Fruit fly (Drosophila melanogaster) whole organism, embryonic: ENCODE measurements around the gene Scr.

Experiments used
- Ada2b ChIP-seq: fragments of 200-800 bp; sonication (Bioruptor generic); IDR thresholded peaks from 2 replicates; pipeline ENCODE4 v1.3.6; 2022; ENCODE audit warnings: missing biosample characterization, missing genetic modification characterization
- CG10209 ChIP-seq: fragments of 200-800 bp; sonication (Bioruptor generic); optimal IDR thresholded peaks from 3 replicates; lab custom pipeline; 2017; ENCODE audit warnings: missing biosample characterization, mild to moderate bottlenecking, missing genetic modification characterization, missing genetic modification reagents
- CG10654 ChIP-seq: fragments of 200-800 bp; sonication (Bioruptor generic); optimal IDR thresholded peaks from 2 replicates; lab custom pipeline; 2016; ENCODE audit warnings: missing biosample characterization, missing genetic modification characterization
- CG12104 ChIP-seq: fragments of 200-800 bp; sonication (Bioruptor generic); optimal IDR thresholded peaks from 3 replicates; lab custom pipeline; 2016; ENCODE audit warnings: missing biosample characterization, missing genetic modification characterization
- CG15011 ChIP-seq: fragments of 200-800 bp; sonication (Bioruptor generic); optimal IDR thresholded peaks from 3 replicates; lab custom pipeline; 2018; ENCODE audit warnings: missing biosample characterization, mild to moderate bottlenecking, missing genetic modification characterization
- CG15696 ChIP-seq: fragments of 200-800 bp; sonication (Bioruptor generic); optimal IDR thresholded peaks from 2 replicates; lab custom pipeline; 2019; ENCODE audit warnings: missing biosample characterization, mild to moderate bottlenecking, missing genetic modification characterization, moderate library complexity
- CG1602 ChIP-seq: fragments of 200-800 bp; sonication (Bioruptor generic); optimal IDR thresholded peaks from 3 replicates; lab custom pipeline; 2016; ENCODE audit warnings: missing biosample characterization, missing genetic modification characterization
- CG1832 ChIP-seq: fragments of 200-800 bp; sonication (Bioruptor generic); optimal IDR thresholded peaks from 2 replicates; lab custom pipeline; 2017; ENCODE audit warnings: missing biosample characterization, mild to moderate bottlenecking, missing genetic modification characterization, inconsistent platforms
- CG2199 ChIP-seq: fragments of 200-800 bp; sonication (Bioruptor generic); IDR thresholded peaks from 3 replicates; pipeline ENCODE4 v1.3.6; 2022; ENCODE audit warnings: missing biosample characterization, missing genetic modification characterization
- CG30431 ChIP-seq: fragments of 200-800 bp; sonication (Bioruptor generic); optimal IDR thresholded peaks from 2 replicates; lab custom pipeline; 2017; ENCODE audit warnings: missing biosample characterization, missing genetic modification characterization
- CG31365 ChIP-seq: fragments of 200-800 bp; sonication (Bioruptor generic); optimal IDR thresholded peaks from 2 replicates; lab custom pipeline; 2018; ENCODE audit warnings: missing biosample characterization, mild to moderate bottlenecking, missing genetic modification characterization
- CG33213 ChIP-seq: fragments of 200-800 bp; sonication (Bioruptor generic); optimal IDR thresholded peaks from 3 replicates; lab custom pipeline; 2016; ENCODE audit warnings: missing biosample characterization, missing genetic modification characterization
- CG34422 ChIP-seq: fragments of 200-800 bp; sonication (Bioruptor generic); IDR thresholded peaks from 3 replicates; pipeline ENCODE4 v1.3.6; 2022; ENCODE audit warnings: missing biosample characterization, missing genetic modification characterization
- CG4328 ChIP-seq: fragments of 200-800 bp; sonication (Bioruptor generic); optimal IDR thresholded peaks from 3 replicates; lab custom pipeline; 2017; ENCODE audit warnings: missing biosample characterization, missing genetic modification reagents, missing genetic modification characterization
- CG4617 ChIP-seq: fragments of 200-800 bp; sonication (Bioruptor generic); optimal IDR thresholded peaks from 3 replicates; lab custom pipeline; 2016; ENCODE audit warnings: missing biosample characterization, missing genetic modification characterization, borderline replicate concordance
- CG4707 ChIP-seq: fragments of 200-800 bp; sonication (Bioruptor generic); optimal IDR thresholded peaks from 2 replicates; lab custom pipeline; 2018; ENCODE audit warnings: missing biosample characterization, mild to moderate bottlenecking, missing genetic modification characterization, moderate library complexity
- CG4730 ChIP-seq: fragments of 200-800 bp; sonication (Bioruptor generic); IDR thresholded peaks from 2 replicates; pipeline ENCODE4 v1.3.6; 2022; ENCODE audit warnings: missing biosample characterization, missing genetic modification characterization
- CG5953 ChIP-seq: fragments of 200-800 bp; sonication (Bioruptor generic); IDR thresholded peaks from 2 replicates; pipeline ENCODE4 v1.3.6; 2022; ENCODE audit warnings: missing biosample characterization, missing genetic modification characterization
- CG6254 ChIP-seq: fragments of 200-800 bp; sonication (Bioruptor generic); optimal IDR thresholded peaks from 3 replicates; lab custom pipeline; 2017; ENCODE audit warnings: mild to moderate bottlenecking, missing biosample characterization, missing genetic modification reagents, missing genetic modification characterization
- CG6813 ChIP-seq: fragments of 200-800 bp; sonication (Bioruptor generic); optimal IDR thresholded peaks from 2 replicates; lab custom pipeline; 2017; ENCODE audit warnings: missing biosample characterization, missing genetic modification characterization, mild to moderate bottlenecking, moderate library complexity, missing genetic modification reagents
- CG8359 ChIP-seq: fragments of 200-800 bp; sonication (Bioruptor generic); optimal IDR thresholded peaks from 2 replicates; lab custom pipeline; 2017; ENCODE audit warnings: missing biosample characterization, mild to moderate bottlenecking, missing genetic modification characterization, borderline replicate concordance
- CG8478 ChIP-seq: fragments of >200 bp; optimal IDR thresholded peaks from 2 replicates; lab custom pipeline; 2018
- CG9437 ChIP-seq: fragments of 200-800 bp; sonication (Bioruptor generic); optimal IDR thresholded peaks from 2 replicates; lab custom pipeline; 2018; ENCODE audit warnings: missing biosample characterization, mild to moderate bottlenecking, missing genetic modification characterization
- CoRest ChIP-seq: fragments of 200-800 bp; sonication (Bioruptor generic); optimal IDR thresholded peaks from 3 replicates; lab custom pipeline; 2018; ENCODE audit warnings: missing biosample characterization, mild to moderate bottlenecking, missing genetic modification characterization, moderate library complexity
- D ChIP-seq, 2 experiments: fragments of 200-800 bp in 1 of 2; fragments of >200 bp in 1 of 2; sonication (Bioruptor generic) in 1 of 2; optimal IDR thresholded peaks; 2 replicates in 1 of 2; 3 replicates in 1 of 2; lab custom pipeline; 2017; ENCODE audit warnings: mild to moderate bottlenecking in 1 of 2, missing biosample characterization in 1 of 2, missing genetic modification characterization in 1 of 2, missing genetic modification reagents in 1 of 2
- Dfd ChIP-seq, 2 experiments: fragments of >200 bp; optimal IDR thresholded peaks; 2 replicates each; lab custom pipeline; 2017; ENCODE audit warnings: missing biosample characterization in 2 of 2, missing genetic modification characterization in 2 of 2
- Dp ChIP-seq: fragments of 200-800 bp; sonication (Bioruptor generic); optimal IDR thresholded peaks from 2 replicates; lab custom pipeline; 2018; ENCODE audit warnings: missing biosample characterization, mild to moderate bottlenecking, missing genetic modification characterization, moderate library complexity
- H2.0 ChIP-seq: fragments of 200-800 bp; sonication (Bioruptor generic); IDR thresholded peaks from 2 replicates; pipeline ENCODE4 v1.3.6; 2022; ENCODE audit warnings: missing biosample characterization, missing genetic modification characterization
- Hr78 ChIP-seq, 2 experiments: fragments of 200-800 bp in 1 of 2; fragments of >200 bp in 1 of 2; sonication (Bioruptor generic) in 1 of 2; optimal IDR thresholded peaks; 2 replicates each; lab custom pipeline; 2017 to 2019; ENCODE audit warnings: missing biosample characterization in 2 of 2, missing genetic modification characterization in 2 of 2, mild to moderate bottlenecking in 1 of 2, moderate library complexity in 1 of 2
- Oli ChIP-seq: fragments of 200-800 bp; sonication (Bioruptor generic); optimal IDR thresholded peaks from 2 replicates; lab custom pipeline; 2018; ENCODE audit warnings: missing biosample characterization, mild to moderate bottlenecking, missing genetic modification characterization, moderate library complexity
- Poxn ChIP-seq: fragments of 200-800 bp; sonication (Bioruptor generic); IDR thresholded peaks from 2 replicates; pipeline ENCODE4 v1.3.6; 2022; ENCODE audit warnings: missing biosample characterization, missing genetic modification characterization
- Ptx1 ChIP-seq: fragments of 200-800 bp; sonication (Bioruptor generic); IDR thresholded peaks from 2 replicates; pipeline ENCODE4 v1.3.6; 2022; ENCODE audit warnings: missing biosample characterization, missing genetic modification characterization
- Scr ChIP-seq: fragments of 200-800 bp; sonication (Bioruptor generic); IDR thresholded peaks from 2 replicates; pipeline ENCODE4 v1.3.6; 2022; ENCODE audit warnings: missing biosample characterization, missing genetic modification characterization; ENCODE audit not compliant: partially characterized antibody
- Sox100B ChIP-seq: fragments of 200-800 bp; sonication (Bioruptor generic); optimal IDR thresholded peaks from 3 replicates; lab custom pipeline; 2018; ENCODE audit warnings: missing biosample characterization, mild to moderate bottlenecking, missing genetic modification characterization
- Sry-β ChIP-seq: fragments of 200-800 bp; sonication (Bioruptor generic); optimal IDR thresholded peaks from 2 replicates; lab custom pipeline; 2018; ENCODE audit warnings: missing biosample characterization, mild to moderate bottlenecking, missing genetic modification characterization, moderate library complexity
- Sry-δ ChIP-seq: fragments of 200-800 bp; sonication (Bioruptor generic); optimal IDR thresholded peaks from 2 replicates; lab custom pipeline; 2016; ENCODE audit warnings: missing biosample characterization, missing genetic modification characterization
- ase ChIP-seq: fragments of 200-800 bp; sonication (Bioruptor generic); IDR thresholded peaks from 3 replicates; pipeline ENCODE4 v1.3.6; 2022; ENCODE audit warnings: missing biosample characterization, missing genetic modification characterization
- ato ChIP-seq: fragments of 200-800 bp; sonication (Bioruptor generic); IDR thresholded peaks from 2 replicates; pipeline ENCODE4 v1.3.6; 2022; ENCODE audit warnings: missing biosample characterization, missing genetic modification characterization; ENCODE audit not compliant: partially characterized antibody
- cad ChIP-seq: fragments of >200 bp; optimal IDR thresholded peaks from 2 replicates; lab custom pipeline; 2017; ENCODE audit warnings: missing biosample characterization, missing genetic modification characterization
- fd96Cb ChIP-seq: fragments of 200-800 bp; sonication (Bioruptor generic); optimal IDR thresholded peaks from 2 replicates; lab custom pipeline; 2018; ENCODE audit warnings: missing biosample characterization, mild to moderate bottlenecking, missing genetic modification characterization, moderate library complexity
- fru ChIP-seq: fragments of >200 bp; optimal IDR thresholded peaks from 2 replicates; lab custom pipeline; 2017
- gem ChIP-seq: fragments of 200-800 bp; sonication (Bioruptor generic); optimal IDR thresholded peaks from 2 replicates; lab custom pipeline; 2019; ENCODE audit warnings: missing biosample characterization, mild to moderate bottlenecking, missing genetic modification characterization, moderate library complexity
- her ChIP-seq: fragments of 200-800 bp; sonication (Bioruptor generic); optimal IDR thresholded peaks from 2 replicates; lab custom pipeline; 2016; ENCODE audit warnings: missing biosample characterization, missing genetic modification characterization
- luna ChIP-seq: fragments of 200-800 bp; sonication (Bioruptor generic); optimal IDR thresholded peaks from 2 replicates; lab custom pipeline; 2016; ENCODE audit warnings: missing biosample characterization, missing genetic modification characterization
- odd ChIP-seq: fragments of 200-800 bp; sonication (Bioruptor generic); optimal IDR thresholded peaks from 2 replicates; lab custom pipeline; 2017; ENCODE audit warnings: missing biosample characterization, mild to moderate bottlenecking, missing genetic modification characterization
- pfk ChIP-seq: fragments of 200-800 bp; sonication (Bioruptor generic); optimal IDR thresholded peaks from 2 replicates; lab custom pipeline; 2018; ENCODE audit warnings: missing biosample characterization, mild to moderate bottlenecking, missing genetic modification characterization, moderate library complexity
- sens-2 ChIP-seq: fragments of 200-800 bp; sonication (Bioruptor generic); IDR thresholded peaks from 2 replicates; pipeline ENCODE4 v1.3.6; 2022; ENCODE audit warnings: missing biosample characterization, missing genetic modification characterization
- sob ChIP-seq: fragments of 200-800 bp; sonication (Bioruptor generic); IDR thresholded peaks from 2 replicates; pipeline ENCODE4 v1.3.6; 2022; ENCODE audit warnings: missing biosample characterization, missing genetic modification characterization
- unpg ChIP-seq: fragments of 200-800 bp; sonication (Bioruptor generic); optimal IDR thresholded peaks from 3 replicates; lab custom pipeline; 2018; ENCODE audit warnings: missing biosample characterization, mild to moderate bottlenecking, missing genetic modification characterization, moderate library complexity

The Scr gene

dm6 chr3R:6791189-6791886 lies 58.4 kb downstream of the Scr start, which contains the start of gene Dfd (continued):
- peak; percentile 53 for TF ChIP-seq ato (GFP tag; lab: Robert Waterston, UW)
- peak; percentile 37 for TF ChIP-seq cad (GFP tag; lab: Kevin White, UChicago)
- no peak for TF ChIP-seq sens-2 (GFP tag; lab: Robert Waterston, UW)
- peak; percentile 48; the same call in 1 of the 3 replicates for TF ChIP-seq CG34422 (GFP tag; lab: Robert Waterston, UW)
- no peak for TF ChIP-seq fru
- TF ChIP-seq Oli (tag; lab: Kevin White, UChicago): peak; percentile 33
- no peak for TF ChIP-seq pfk (GFP tag; lab: Kevin White, UChicago)
- TF ChIP-seq CG12104 (GFP tag; lab: Kevin White, UChicago): peak; percentile 29
- TF ChIP-seq odd (GFP tag; lab: Kevin White, UChicago): no peak
- peak; percentile 0 for TF ChIP-seq CG6254
- TF ChIP-seq Ada2b (GFP tag; lab: Robert Waterston, UW): peak; percentile 53
- peak; percentile 47 for TF ChIP-seq fd96Cb
- peak; percentile 73 for TF ChIP-seq D (optimal IDR thresholded peaks at IDR 0.05; lab: Kevin White, UChicago)
- TF ChIP-seq D (GFP tag; optimal IDR thresholded peaks at IDR 0.05; lab: Kevin White, UChicago): peak; percentile 12
- TF ChIP-seq Ptx1 (GFP tag; lab: Robert Waterston, UW): peak; percentile 64; the same call in 1 of the 2 replicates
- peak; percentile 32 for TF ChIP-seq CG9437 (GFP tag; lab: Kevin White, UChicago)
- TF ChIP-seq CG4707 (GFP tag; lab: Kevin White, UChicago): no peak
- TF ChIP-seq CG15696 (tag; lab: Kevin White, UChicago): peak; percentile 27
- TF ChIP-seq CG8478 (lab: Kevin White, UChicago): peak; percentile 90
- no peak for TF ChIP-seq unpg (GFP tag; lab: Kevin White, UChicago)
- no peak for TF ChIP-seq CG4328 (GFP tag; lab: Kevin White, UChicago)
- TF ChIP-seq CG5953 (GFP tag; lab: Robert Waterston, UW): peak; percentile 24; the same call in 1 of the 2 replicates
- no peak; the same call in 1 of the 2 replicates for TF ChIP-seq sob (GFP tag; lab: Robert Waterston, UW)
- no peak for TF ChIP-seq CG8359
- TF ChIP-seq her (GFP tag; lab: Kevin White, UChicago): no peak
- peak; percentile 97 for TF ChIP-seq CG1832 (GFP tag; lab: Kevin White, UChicago)

dm6 chr3R:6780004-6780403 lies 69.8 kb downstream of the Scr start:
- TF ChIP-seq gem (tag; lab: Kevin White, UChicago): peak; percentile 6
- TF ChIP-seq Sry-β (GFP tag; lab: Kevin White, UChicago): no peak
- no peak for TF ChIP-seq CG10654 (GFP tag; lab: Kevin White, UChicago)
- peak; percentile 83; the same call in 2 of the 3 replicates for TF ChIP-seq CG2199
- TF ChIP-seq CG33213 (GFP tag; lab: Kevin White, UChicago): peak; percentile 38
- TF ChIP-seq CG6813 (GFP tag; lab: Kevin White, UChicago): no peak
- TF ChIP-seq CoRest (tag; lab: Kevin White, UChicago): peak; percentile 3
- no peak for TF ChIP-seq Dp (GFP tag; lab: Kevin White, UChicago)
- no peak for TF ChIP-seq H2.0
- no peak for TF ChIP-seq CG10209 (GFP tag; lab: Kevin White, UChicago)
- TF ChIP-seq Dfd (GFP tag; optimal IDR thresholded peaks at IDR 0.05; lab: Kevin White, UChicago): peak in 1 of 2 experiments; percentile 10
- TF ChIP-seq CG31365 (tag; lab: Kevin White, UChicago): peak; percentile 97
- TF ChIP-seq Poxn (GFP tag; lab: Robert Waterston, UW): no peak
- TF ChIP-seq luna (GFP tag; lab: Kevin White, UChicago): no peak
- no peak for TF ChIP-seq CG15011 (GFP tag; lab: Kevin White, UChicago)
- no peak for TF ChIP-seq ase
- no peak for TF ChIP-seq Hr78 (GFP tag; optimal IDR thresholded peaks at IDR 0.05; lab: Kevin White, UChicago)
- TF ChIP-seq CG4328 (GFP tag; lab: Kevin White, UChicago): no peak
- TF ChIP-seq CG1602: no peak
- TF ChIP-seq CG4730 (GFP tag; lab: Robert Waterston, UW): no peak
- no peak for TF ChIP-seq Sox100B (GFP tag; lab: Kevin White, UChicago)
- TF ChIP-seq Sry-δ: no peak
- TF ChIP-seq CG4617: no peak
- TF ChIP-seq CG30431 (GFP tag; lab: Kevin White, UChicago): no peak
- no peak for TF ChIP-seq Scr (GFP tag; lab: Robert Waterston, UW)
